Fruit fly (Drosophila melanogaster) whole organism, embryonic: Measurements from ENCODE around the gene zuc.

Source experiments
- Blimp-1 ChIP-seq: fragments of 200-800 bp; sonication (Bioruptor generic); optimal IDR thresholded peaks from 3 replicates; lab custom pipeline; 2018; ENCODE audit warnings: missing biosample characterization, missing genetic modification characterization, mild to moderate bottlenecking, moderate library complexity, missing genetic modification reagents
- CG1529 ChIP-seq: fragments of 200-800 bp; sonication (Bioruptor generic); optimal IDR thresholded peaks from 3 replicates; lab custom pipeline; 2018; ENCODE audit warnings: missing biosample characterization, missing genetic modification characterization
- CG17612 ChIP-seq: fragments of 200-800 bp; sonication (Bioruptor generic); IDR thresholded peaks from 2 replicates; pipeline ENCODE4 v1.3.6; 2022; ENCODE audit warnings: missing biosample characterization, missing genetic modification characterization
- CG32532 ChIP-seq: fragments of 200-800 bp; sonication (Bioruptor generic); IDR thresholded peaks from 2 replicates; pipeline ENCODE4 v1.3.6; 2022; ENCODE audit warnings: missing biosample characterization, missing genetic modification characterization
- CG7786 ChIP-seq: fragments of 200-800 bp; sonication (Bioruptor generic); optimal IDR thresholded peaks from 2 replicates; lab custom pipeline; 2016; ENCODE audit warnings: missing biosample characterization, missing genetic modification characterization
- CG8478 ChIP-seq: fragments of >200 bp; optimal IDR thresholded peaks from 2 replicates; lab custom pipeline; 2018
- CG9215 ChIP-seq: fragments of 200-800 bp; sonication (Bioruptor generic); IDR thresholded peaks from 2 replicates; pipeline ENCODE4 v1.3.6; 2022; ENCODE audit warnings: missing biosample characterization, missing genetic modification characterization
- Dfd ChIP-seq, 2 experiments: fragments of >200 bp; optimal IDR thresholded peaks; 2 replicates each; lab custom pipeline; 2017; ENCODE audit warnings: missing biosample characterization in 2 of 2, missing genetic modification characterization in 2 of 2
- pan ChIP-seq, 4 experiments: fragments of >200 bp in 3 of 4; fragments of 200-800 bp in 1 of 4; sonication (Bioruptor generic) in 1 of 4; optimal IDR thresholded peaks in 3 of 4; IDR thresholded peaks in 1 of 4; 2 replicates each; pipeline versions ENCODE4 v1.3.6 to Lab custom; 2017 to 2022; ENCODE audit warnings: missing biosample characterization in 2 of 4, missing genetic modification characterization in 2 of 4, mixed read lengths in 1 of 4
- peb ChIP-seq: fragments of 200-800 bp; sonication (Bioruptor generic); IDR thresholded peaks from 2 replicates; pipeline ENCODE4 v1.3.6; 2022; ENCODE audit warnings: missing biosample characterization, missing genetic modification characterization

DNA sequence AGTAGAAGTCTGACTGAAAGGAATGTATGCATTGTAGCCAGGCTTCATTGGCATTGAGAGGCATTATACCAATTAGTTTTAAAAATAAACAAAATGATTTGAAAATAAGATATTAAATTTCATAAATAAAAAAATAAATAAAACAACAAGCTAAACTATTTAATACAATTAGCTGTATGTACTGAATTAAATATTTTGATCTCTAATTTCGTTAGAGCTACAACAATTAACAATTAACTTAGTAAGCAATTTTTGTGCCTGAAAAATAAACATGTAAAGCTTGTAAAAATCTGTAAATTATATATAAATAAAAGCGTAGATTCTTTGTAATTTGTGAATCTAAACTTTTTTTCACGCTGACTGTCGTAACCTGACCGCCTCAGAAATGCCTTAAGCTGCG lies 18.2 kb upstream of the zuc start, which contains the start of gene Rh5:
- no peak for TF ChIP-seq CG32532 (GFP tag; lab: Robert Waterston, UW)
- no peak for TF ChIP-seq CG7786
- TF ChIP-seq Dfd (GFP tag; optimal IDR thresholded peaks at IDR 0.05; lab: Kevin White, UChicago): no peak
- TF ChIP-seq Blimp-1 (GFP tag; lab: Kevin White, UChicago): no peak
- no peak for TF ChIP-seq peb (GFP tag; lab: Robert Waterston, UW)
- no peak for TF ChIP-seq CG9215 (GFP tag; lab: Robert Waterston, UW)
- no peak for TF ChIP-seq pan (optimal IDR thresholded peaks at IDR 0.05; lab: Kevin White, UChicago)
- TF ChIP-seq pan (GFP tag; optimal IDR thresholded peaks at IDR 0.05 in 1 of 2, IDR thresholded peaks at IDR 0.05 in 1 of 2): no peak
- TF ChIP-seq CG1529 (GFP tag; lab: Kevin White, UChicago): no peak
- TF ChIP-seq CG17612 (GFP tag; lab: Robert Waterston, UW): no peak
- no peak for TF ChIP-seq CG8478
